Worm (Caenorhabditis elegans): ENCODE measurements around the gene M106.3.

- TF ChIP-seq tab-1 (GFP tag; IDR thresholded peaks at IDR 0.05) = no peak
- no peak for TF ChIP-seq ref-1 (GFP tag; conservative IDR thresholded peaks at IDR 0.05)
- TF ChIP-seq klf-2 (GFP tag; conservative IDR thresholded peaks at IDR 0.05) = no peak
- TF ChIP-seq T22C8.4 (GFP tag; IDR thresholded peaks at IDR 0.05) = no peak
- TF ChIP-seq flt-1 (GFP tag; IDR thresholded peaks at IDR 0.05) = no peak
- TF ChIP-seq ztf-29 (GFP tag; IDR thresholded peaks at IDR 0.05) = no peak
Observed at ce11 chrII:10847057-10847456, 13.7 kb downstream of the M106.3 start.

Measured in whole organism, midembryonic.